Worm (Caenorhabditis elegans): ENCODE data around the gene npp-26.

- TF ChIP-seq snpc-4 (tag; optimal IDR thresholded peaks at IDR 0.05) (no peak), ama-1 (optimal IDR thresholded peaks at IDR 0.05) (no peak), gmeb-1 (tag; optimal IDR thresholded peaks at IDR 0.05) (no peak), mab-5 (tag; optimal IDR thresholded peaks at IDR 0.05) (no peak), Y55F3AM.14 (GFP tag; optimal IDR thresholded peaks at IDR 0.05) (no peak)
Measured at ce11 chrIV:4811863-4812262, 47.3 kb downstream of the npp-26 start, which contains the start of gene srw-95.
